Worm (Caenorhabditis elegans) whole organism, mixed stage, embryonic: Measurements from ENCODE around the gene F29G6.1.

Source experiments
- M03D4.4 ChIP-seq: sonication (generic microtip); optimal IDR thresholded peaks from 2 replicates; lab custom pipeline; 2017; ENCODE audit warnings: mild to moderate bottlenecking, missing genetic modification characterization, missing compliant biosample characterization
- bed-3 ChIP-seq: fragments of 200-800 bp; sonication (Bioruptor generic); optimal IDR thresholded peaks from 3 replicates; lab custom pipeline; 2018; ENCODE audit warnings: mild to moderate bottlenecking, missing genetic modification characterization, moderate library complexity, missing compliant biosample characterization
- blmp-1 ChIP-seq: fragments of 150-350 bp; optimal IDR thresholded peaks from 2 replicates; lab custom pipeline; 2014; ENCODE audit warnings: missing biosample characterization, missing genetic modification characterization
- ceh-39 ChIP-seq: fragments of 150-350 bp; optimal IDR thresholded peaks from 2 replicates; lab custom pipeline; 2014; ENCODE audit warnings: missing biosample characterization, missing genetic modification characterization
- ceh-43 ChIP-seq: fragments of 200-800 bp; sonication (Bioruptor generic); optimal IDR thresholded peaks from 2 replicates; lab custom pipeline; 2018; ENCODE audit warnings: mild to moderate bottlenecking, missing genetic modification characterization, moderate library complexity, missing compliant biosample characterization
- ces-1 ChIP-seq: fragments of 150-350 bp; optimal IDR thresholded peaks from 2 replicates; lab custom pipeline; 2014; ENCODE audit warnings: missing biosample characterization, missing genetic modification reagents, missing genetic modification characterization
- cnd-1 ChIP-seq: fragments of 200-800 bp; sonication (Bioruptor generic); optimal IDR thresholded peaks from 2 replicates; lab custom pipeline; 2018; ENCODE audit warnings: mild to moderate bottlenecking, missing genetic modification characterization, missing compliant biosample characterization
- elt-1 ChIP-seq: sonication (generic microtip); optimal IDR thresholded peaks from 2 replicates; lab custom pipeline; 2017; ENCODE audit warnings: missing genetic modification characterization, mild to moderate bottlenecking, missing compliant biosample characterization, antibody characterized with exemption, moderate library complexity, borderline replicate concordance; ENCODE audit not compliant: insufficient read depth
- elt-3 ChIP-seq: fragments of 150-350 bp; optimal IDR thresholded peaks from 2 replicates; lab custom pipeline; 2014; ENCODE audit warnings: missing biosample characterization, missing genetic modification characterization
- flh-1 ChIP-seq: fragments of 200-800 bp; sonication (Bioruptor generic); optimal IDR thresholded peaks from 2 replicates; lab custom pipeline; 2018; ENCODE audit warnings: mild to moderate bottlenecking, missing genetic modification characterization, moderate library complexity, missing compliant biosample characterization
- ham-2 ChIP-seq: fragments of 200-800 bp; sonication (Bioruptor generic); optimal IDR thresholded peaks from 2 replicates; lab custom pipeline; 2018; ENCODE audit warnings: mild to moderate bottlenecking, missing genetic modification characterization, missing compliant biosample characterization
- hlh-1 ChIP-seq: fragments of 150-350 bp; optimal IDR thresholded peaks from 2 replicates; lab custom pipeline; 2014; ENCODE audit warnings: missing biosample characterization, missing genetic modification reagents, missing genetic modification characterization
- lin-13 ChIP-seq: fragments of 150-350 bp; optimal IDR thresholded peaks from 2 replicates; lab custom pipeline; 2014; ENCODE audit warnings: missing biosample characterization, missing genetic modification characterization
- lin-32 ChIP-seq: fragments of 200-800 bp; sonication (Bioruptor generic); optimal IDR thresholded peaks from 2 replicates; lab custom pipeline; 2018; ENCODE audit warnings: mild to moderate bottlenecking, missing genetic modification characterization, missing compliant biosample characterization
- lsy-2 ChIP-seq: fragments of 150-350 bp; optimal IDR thresholded peaks from 2 replicates; lab custom pipeline; 2014; ENCODE audit warnings: missing biosample characterization, missing genetic modification characterization
- mab-5 ChIP-seq: fragments of 150-350 bp; optimal IDR thresholded peaks from 2 replicates; lab custom pipeline; 2014; ENCODE audit warnings: missing biosample characterization, missing genetic modification characterization
- mep-1 ChIP-seq: fragments of 150-350 bp; optimal IDR thresholded peaks from 2 replicates; lab custom pipeline; 2017; ENCODE audit warnings: missing biosample characterization, missing genetic modification reagents, missing genetic modification characterization, inconsistent platforms
- mls-2 ChIP-seq: sonication (generic microtip); optimal IDR thresholded peaks from 2 replicates; lab custom pipeline; 2016; ENCODE audit warnings: mild to moderate bottlenecking, missing genetic modification characterization, moderate library complexity, missing compliant biosample characterization
- nhr-12 ChIP-seq: fragments of 150-350 bp; optimal IDR thresholded peaks from 2 replicates; lab custom pipeline; 2014; ENCODE audit warnings: missing biosample characterization, missing genetic modification characterization
- nhr-2 ChIP-seq: fragments of 150-350 bp; optimal IDR thresholded peaks from 2 replicates; lab custom pipeline; 2014; ENCODE audit warnings: missing biosample characterization, missing genetic modification characterization
- nhr-237 ChIP-seq: fragments of 150-350 bp; optimal IDR thresholded peaks from 2 replicates; lab custom pipeline; 2014; ENCODE audit warnings: missing biosample characterization, missing genetic modification characterization
- nhr-28 ChIP-seq: fragments of 150-350 bp; optimal IDR thresholded peaks from 2 replicates; lab custom pipeline; 2014; ENCODE audit warnings: missing biosample characterization, missing genetic modification characterization
- nhr-76 ChIP-seq: sonication (generic microtip); optimal IDR thresholded peaks from 2 replicates; lab custom pipeline; 2017; ENCODE audit warnings: missing biosample characterization, missing genetic modification characterization
- pha-4 ChIP-seq: fragments of 150-350 bp; optimal IDR thresholded peaks from 2 replicates; lab custom pipeline; 2018; ENCODE audit warnings: missing biosample characterization, missing genetic modification reagents, missing genetic modification characterization
- sem-2 ChIP-seq: fragments of 200-800 bp; sonication (Bioruptor generic); optimal IDR thresholded peaks from 2 replicates; lab custom pipeline; 2018; ENCODE audit warnings: mild to moderate bottlenecking, missing genetic modification characterization, missing compliant biosample characterization
- sptf-1 ChIP-seq: sonication (generic microtip); optimal IDR thresholded peaks from 2 replicates; lab custom pipeline; 2017; ENCODE audit warnings: mild to moderate bottlenecking, missing genetic modification characterization, moderate library complexity, missing compliant biosample characterization
- tbx-8 ChIP-seq: fragments of 200-800 bp; sonication (Bioruptor generic); optimal IDR thresholded peaks from 2 replicates; lab custom pipeline; 2018; ENCODE audit warnings: mild to moderate bottlenecking, missing genetic modification characterization, moderate library complexity, missing compliant biosample characterization
- unc-120 ChIP-seq: sonication (generic microtip); optimal IDR thresholded peaks from 2 replicates; lab custom pipeline; 2017; ENCODE audit warnings: missing genetic modification characterization, missing compliant biosample characterization; ENCODE audit not compliant: poor library complexity, severe bottlenecking
- unc-39 ChIP-seq: fragments of 150-350 bp; optimal IDR thresholded peaks from 2 replicates; lab custom pipeline; 2014; ENCODE audit warnings: missing biosample characterization, missing genetic modification characterization
- unc-62 ChIP-seq: fragments of 150-350 bp; optimal IDR thresholded peaks from 2 replicates; lab custom pipeline; 2014; ENCODE audit warnings: missing biosample characterization, missing genetic modification reagents, missing genetic modification characterization
- zip-8 ChIP-seq: fragments of 150-350 bp; optimal IDR thresholded peaks from 2 replicates; lab custom pipeline; 2014; ENCODE audit warnings: missing biosample characterization, missing genetic modification characterization
- ztf-11 ChIP-seq: fragments of 150-350 bp; optimal IDR thresholded peaks from 2 replicates; lab custom pipeline; 2014; ENCODE audit warnings: missing biosample characterization, missing genetic modification characterization

The F29G6.1 gene

ce11 chrX:11500589-11500988 lies 1.5 kb upstream of the F29G6.1 start:
- TF ChIP-seq nhr-2 (tag; lab: Kevin White, UChicago) = no peak
- no peak for TF ChIP-seq lsy-2 (tag; lab: Kevin White, UChicago)
- TF ChIP-seq mab-5 (tag; lab: Kevin White, UChicago) = no peak
- TF ChIP-seq cnd-1 = no peak
- no peak for TF ChIP-seq sptf-1 (tag; lab: Kevin White, UChicago)
- no peak for TF ChIP-seq unc-120 (tag; lab: Kevin White, UChicago)
- TF ChIP-seq nhr-28 (tag; lab: Kevin White, UChicago) = no peak
- TF ChIP-seq bed-3 (GFP tag; lab: Kevin White, UChicago) = no peak
- no peak for TF ChIP-seq tbx-8 (GFP tag; lab: Kevin White, UChicago)
- no peak for TF ChIP-seq ces-1
- TF ChIP-seq elt-3 (tag; lab: Kevin White, UChicago) = no peak
- TF ChIP-seq ceh-39 = no peak
- no peak for TF ChIP-seq flh-1 (GFP tag; lab: Kevin White, UChicago)
- no peak for TF ChIP-seq nhr-237
- no peak for TF ChIP-seq M03D4.4
- no peak for TF ChIP-seq elt-1 (tag; lab: Kevin White, UChicago)

DNA sequence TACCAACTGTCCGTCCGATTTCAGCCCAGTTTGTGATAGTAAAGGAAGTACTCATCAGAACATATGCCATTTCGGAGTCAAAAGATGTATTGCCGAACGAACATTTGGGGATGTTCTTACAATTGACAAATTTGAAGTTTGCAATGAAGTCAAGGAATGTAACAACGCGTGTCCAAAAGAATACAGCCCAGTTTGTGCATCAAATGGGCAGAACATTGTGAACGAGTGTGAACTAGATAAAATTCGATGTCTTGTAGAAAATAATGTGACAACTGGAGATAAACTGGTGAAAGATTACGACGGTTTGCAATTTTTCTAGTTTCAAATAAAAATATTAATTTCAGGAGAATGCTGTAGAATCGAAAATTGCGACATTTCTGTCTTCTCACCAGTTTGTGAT lies 5.8 kb downstream of the F29G6.1 start:
- TF ChIP-seq tbx-8 (GFP tag; lab: Kevin White, UChicago) (no peak), mab-5 (tag; lab: Kevin White, UChicago) (no peak), lin-13 (tag; lab: Kevin White, UChicago) (no peak), nhr-12 (tag; lab: Kevin White, UChicago) (no peak), pha-4 (no peak), sptf-1 (tag; lab: Kevin White, UChicago) (no peak), unc-62 (GFP tag; lab: Kevin White, UChicago) (no peak), sem-2 (GFP tag; lab: Kevin White, UChicago) (no peak), ham-2 (GFP tag; lab: Kevin White, UChicago) (no peak), ztf-11 (tag; lab: Kevin White, UChicago) (no peak), nhr-237 (no peak), nhr-76 (no peak), ceh-43 (GFP tag; lab: Kevin White, UChicago) (no peak)

DNA sequence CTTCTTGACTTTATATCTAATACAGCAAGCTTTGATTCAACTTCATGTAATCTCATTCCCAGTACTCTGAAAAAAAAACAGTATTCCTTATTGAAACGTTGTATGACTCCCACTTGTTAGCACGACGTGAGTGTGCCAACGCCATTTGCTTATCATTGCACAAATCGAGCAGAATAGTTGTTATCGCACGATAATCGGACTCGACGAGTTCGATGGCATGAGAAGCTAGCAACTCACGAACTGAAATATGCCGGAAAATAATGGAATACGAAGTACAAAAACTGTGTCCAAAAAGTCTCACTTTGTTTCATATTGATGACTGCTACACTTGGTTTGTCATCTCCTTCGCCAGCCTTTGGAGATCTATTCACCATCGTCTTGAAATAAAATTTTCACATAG lies 7.5 kb downstream of the F29G6.1 start:
- no peak for TF ChIP-seq zip-8 (tag; lab: Kevin White, UChicago)
- TF ChIP-seq lin-13 (tag; lab: Kevin White, UChicago) = no peak
- TF ChIP-seq flh-1 (GFP tag; lab: Kevin White, UChicago) = no peak
- no peak for TF ChIP-seq lsy-2 (tag; lab: Kevin White, UChicago)
- TF ChIP-seq lin-32 (GFP tag; lab: Kevin White, UChicago) = no peak
- TF ChIP-seq ceh-43 (GFP tag; lab: Kevin White, UChicago) = no peak
- TF ChIP-seq unc-62 (GFP tag; lab: Kevin White, UChicago) = no peak
- TF ChIP-seq ces-1 = no peak
- TF ChIP-seq ceh-39 = no peak
- no peak for TF ChIP-seq ham-2 (GFP tag; lab: Kevin White, UChicago)
- no peak for TF ChIP-seq nhr-12 (tag; lab: Kevin White, UChicago)
- TF ChIP-seq hlh-1 (tag; lab: Kevin White, UChicago) = no peak

DNA sequence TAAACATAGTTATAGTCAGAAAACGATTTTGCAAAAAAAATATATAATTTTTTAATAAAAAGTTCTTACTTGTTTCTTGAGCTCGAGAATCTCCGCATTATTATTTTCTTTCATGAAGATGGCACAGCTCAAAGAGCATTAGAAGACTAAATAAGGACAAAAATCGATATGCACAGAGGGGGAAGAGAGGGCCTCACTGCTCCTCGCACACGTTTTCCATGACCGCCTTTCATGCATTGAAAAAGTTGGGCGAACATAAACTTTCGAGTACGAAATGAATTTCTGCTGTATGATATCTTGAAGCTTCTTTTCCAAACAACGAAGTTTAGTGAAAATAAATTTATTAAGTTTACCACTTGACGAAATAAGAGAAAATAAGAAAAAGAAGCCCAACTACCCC lies 9.2 kb downstream of the F29G6.1 start, which contains the start of gene ccdc-149:
TSS of gene ccdc-149 (minus strand) at position 221 of the 400 bp plus-strand sequence.
- TF ChIP-seq mep-1 (tag; lab: Kevin White, UChicago) = no peak
- TF ChIP-seq unc-39 (tag; lab: Kevin White, UChicago) = no peak
- no peak for TF ChIP-seq zip-8 (tag; lab: Kevin White, UChicago)

DNA sequence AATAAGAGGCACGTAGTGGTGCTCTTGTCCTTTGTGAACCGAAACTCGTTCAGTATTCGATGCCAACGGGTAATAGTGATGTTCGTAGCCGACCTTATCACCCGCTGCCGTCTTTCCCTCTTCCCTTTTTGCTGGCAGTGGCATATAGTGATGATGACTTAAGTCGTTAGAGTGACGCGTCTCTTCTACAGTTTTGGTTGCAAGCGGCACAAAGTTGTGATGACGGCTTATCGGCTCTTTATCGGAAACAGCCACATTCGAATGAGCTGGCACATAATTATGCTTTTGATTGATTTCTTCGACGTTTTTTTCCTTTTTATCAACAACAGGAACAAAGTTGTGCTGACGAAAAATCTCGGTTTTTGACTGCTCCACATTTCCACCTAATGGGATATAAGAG lies 13.3 kb downstream of the F29G6.1 start:
- TF ChIP-seq lin-13 (tag; lab: Kevin White, UChicago) (no peak), nhr-76 (no peak), ham-2 (GFP tag; lab: Kevin White, UChicago) (no peak), pha-4 (no peak), ztf-11 (tag; lab: Kevin White, UChicago) (no peak)
- TF ChIP-seq, all 35 proteins: peak for 0

DNA sequence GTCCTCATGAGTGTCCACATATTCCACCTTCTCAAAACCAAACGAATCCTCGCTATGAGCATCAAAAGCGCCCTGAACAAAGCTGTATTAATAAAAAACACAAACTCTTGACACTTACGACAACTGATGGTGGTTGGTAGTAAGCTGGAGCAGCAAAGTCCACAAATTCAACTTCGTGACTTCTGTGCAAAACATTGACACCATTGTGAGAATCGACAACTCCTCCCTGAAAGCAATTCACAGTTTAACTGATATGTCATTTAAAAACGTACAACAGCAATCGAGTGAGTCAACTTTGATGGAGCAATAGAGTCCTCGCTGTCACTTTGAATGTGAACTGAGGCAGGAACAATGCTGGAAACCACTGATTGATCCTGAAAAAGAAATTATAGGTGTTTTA lies 15.4 kb downstream of the F29G6.1 start:
- TF ChIP-seq hlh-1 (tag; lab: Kevin White, UChicago) (no peak), mab-5 (tag; lab: Kevin White, UChicago) (no peak), nhr-2 (tag; lab: Kevin White, UChicago) (no peak), mls-2 (tag; lab: Kevin White, UChicago) (no peak), tbx-8 (GFP tag; lab: Kevin White, UChicago) (no peak), unc-62 (GFP tag; lab: Kevin White, UChicago) (no peak), blmp-1 (tag; lab: Kevin White, UChicago) (no peak), flh-1 (GFP tag; lab: Kevin White, UChicago) (no peak), nhr-76 (no peak), ceh-43 (GFP tag; lab: Kevin White, UChicago) (no peak), nhr-237 (no peak), cnd-1 (no peak)
